Fruit fly (Drosophila melanogaster) Kc167 (cell line): ENCODE results near the gene CG32845.

Experiments
- h ChIP-seq: fragments of >200 bp; optimal IDR thresholded peaks from 3 replicates; lab custom pipeline; 2018; ENCODE audit warnings: missing external identifiers
- insv ChIP-seq: fragments of >200 bp; optimal IDR thresholded peaks from 3 replicates; lab custom pipeline; 2018; ENCODE audit warnings: missing external identifiers

DNA sequence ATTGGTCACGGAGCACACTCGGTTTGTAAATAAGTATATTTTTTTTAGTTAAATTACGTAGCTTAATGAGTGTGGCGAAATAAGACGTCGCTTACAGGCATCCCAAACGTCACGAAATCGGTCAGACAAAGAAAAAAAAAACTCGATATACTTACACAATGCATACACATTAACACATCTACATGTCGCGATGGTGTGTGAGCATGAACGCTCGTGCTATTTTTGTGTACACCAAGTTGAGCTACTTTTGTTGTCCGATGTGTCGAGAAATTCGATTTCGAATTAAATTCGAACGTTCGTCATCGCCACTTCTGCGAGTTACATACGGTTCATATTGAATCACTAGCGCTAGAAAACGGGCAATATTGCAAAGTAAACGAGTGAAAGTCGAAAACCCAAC, 48.1 kb downstream of the CG32845 start:
- TF ChIP-seq h (lab: Kevin White, UChicago): no peak
- no peak for TF ChIP-seq insv (lab: Kevin White, UChicago)
